Worm (Caenorhabditis elegans) whole organism, young adult: ENCODE data around the gene B0244.6.

Source experiments
- F22D6.2 ChIP-seq: sonication (generic microtip); optimal IDR thresholded peaks from 2 replicates; lab custom pipeline; 2016; ENCODE audit warnings: mild to moderate bottlenecking, missing genetic modification characterization, missing compliant biosample characterization
- F52B5.7 ChIP-seq: sonication (generic microtip); optimal IDR thresholded peaks from 2 replicates; lab custom pipeline; 2016; ENCODE audit warnings: mild to moderate bottlenecking, missing genetic modification characterization, missing compliant biosample characterization
- F57C9.4 ChIP-seq: sonication (generic microtip); optimal IDR thresholded peaks from 2 replicates; lab custom pipeline; 2017; ENCODE audit warnings: mild to moderate bottlenecking, missing genetic modification characterization, missing compliant biosample characterization
- K11D2.4 ChIP-seq: fragments of 200-800 bp; sonication (Bioruptor generic); IDR thresholded peaks from 2 replicates; pipeline ENCODE4 v1.3.6; 2022; ENCODE audit warnings: missing genetic modification reagents, missing genetic modification characterization, missing compliant biosample characterization
- Y53F4B.3 ChIP-seq: fragments of 200-800 bp; sonication (Bioruptor generic); IDR thresholded peaks from 2 replicates; pipeline ENCODE4 v1.3.6; 2022; ENCODE audit warnings: missing genetic modification reagents, missing genetic modification characterization, missing compliant biosample characterization
- ZK185.1 ChIP-seq: sonication (generic microtip); optimal IDR thresholded peaks from 2 replicates; lab custom pipeline; 2016; ENCODE audit warnings: mild to moderate bottlenecking, missing genetic modification characterization, missing compliant biosample characterization; ENCODE audit not compliant: poor library complexity, severe bottlenecking
- akir-1 ChIP-seq: fragments of 200-800 bp; sonication (Bioruptor generic); optimal IDR thresholded peaks from 2 replicates; lab custom pipeline; 2018; ENCODE audit warnings: mild to moderate bottlenecking, missing genetic modification characterization, moderate library complexity, missing compliant biosample characterization
- atf-7 ChIP-seq: sonication (generic microtip); optimal IDR thresholded peaks from 2 replicates; lab custom pipeline; 2017; ENCODE audit warnings: mild to moderate bottlenecking, missing genetic modification characterization, missing compliant biosample characterization
- attf-3 ChIP-seq: fragments of 200-800 bp; sonication (Bioruptor generic); conservative IDR thresholded peaks from 2 replicates; pipeline ENCODE4 v1.3.6; 2022; ENCODE audit warnings: missing genetic modification reagents, missing genetic modification characterization, missing compliant biosample characterization
- attf-6 ChIP-seq: fragments of 200-800 bp; sonication (Bioruptor generic); IDR thresholded peaks from 2 replicates; pipeline ENCODE4 v1.3.6; 2022; ENCODE audit warnings: missing genetic modification reagents, missing genetic modification characterization, missing compliant biosample characterization
- ceh-27 ChIP-seq: fragments of 200-800 bp; sonication (Bioruptor generic); optimal IDR thresholded peaks from 2 replicates; lab custom pipeline; 2018; ENCODE audit warnings: mild to moderate bottlenecking, missing genetic modification characterization, moderate library complexity, missing compliant biosample characterization
- ekl-4 ChIP-seq: fragments of 200-800 bp; sonication (Bioruptor generic); IDR thresholded peaks from 2 replicates; pipeline ENCODE4 v1.3.6; 2022; ENCODE audit warnings: missing genetic modification reagents, missing genetic modification characterization, missing compliant biosample characterization
- him-1 ChIP-seq: sonication (generic microtip); optimal IDR thresholded peaks from 2 replicates; lab custom pipeline; 2016; ENCODE audit warnings: missing genotype, missing genetic modification reagents, missing genetic modification characterization, missing compliant biosample characterization
- hmg-1.2 ChIP-seq: fragments of 200-800 bp; sonication (Bioruptor generic); IDR thresholded peaks from 2 replicates; pipeline ENCODE4 v1.3.6; 2022; ENCODE audit warnings: missing genetic modification reagents, missing genetic modification characterization, missing compliant biosample characterization
- lag-1 ChIP-seq: fragments of 200-800 bp; sonication (Bioruptor generic); IDR thresholded peaks from 2 replicates; pipeline ENCODE4 v1.3.6; 2022; ENCODE audit warnings: missing genetic modification reagents, missing genetic modification characterization, missing compliant biosample characterization
- let-526 ChIP-seq: fragments of 200-800 bp; sonication (Bioruptor generic); IDR thresholded peaks from 2 replicates; pipeline ENCODE4 v1.3.6; 2022; ENCODE audit warnings: missing genetic modification reagents, missing genetic modification characterization, missing compliant biosample characterization
- lir-1 ChIP-seq: fragments of 200-800 bp; sonication (Bioruptor generic); conservative IDR thresholded peaks from 2 replicates; pipeline ENCODE4 v1.3.6; 2022; ENCODE audit warnings: missing genetic modification reagents, missing genetic modification characterization, missing compliant biosample characterization
- madf-6 ChIP-seq: fragments of 200-800 bp; sonication (Bioruptor generic); IDR thresholded peaks from 2 replicates; pipeline ENCODE4 v1.3.6; 2022; ENCODE audit warnings: missing genetic modification reagents, missing genetic modification characterization, missing compliant biosample characterization
- nhr-80 ChIP-seq: sonication (generic microtip); optimal IDR thresholded peaks from 2 replicates; lab custom pipeline; 2016; ENCODE audit warnings: missing genetic modification characterization, missing compliant biosample characterization
- rcor-1 ChIP-seq: fragments of 200-800 bp; sonication (Bioruptor generic); IDR thresholded peaks from 2 replicates; pipeline ENCODE4 v1.3.6; 2022; ENCODE audit warnings: missing genetic modification reagents, missing genetic modification characterization, missing compliant biosample characterization
- rpc-1 ChIP-seq, 2 experiments: fragments of 150-350 bp in 1 of 2; sonication (generic microtip) in 1 of 2; optimal IDR thresholded peaks; 2 replicates each; lab custom pipeline; 2014 to 2018; ENCODE audit warnings: missing biosample characterization in 1 of 2, missing genetic modification characterization in 1 of 2, missing genetic modification reagents in 1 of 2, missing genotype in 1 of 2
- snpc-4 ChIP-seq, 5 experiments: fragments of 150-350 bp in 1 of 5; sonication (generic microtip) in 4 of 5; optimal IDR thresholded peaks; 2 replicates each; lab custom pipeline; 2014 to 2018; ENCODE audit warnings: missing genetic modification characterization in 5 of 5, missing biosample characterization in 3 of 5, antibody characterized with exemption in 2 of 5, mild to moderate bottlenecking in 2 of 5, missing compliant biosample characterization in 2 of 5, missing genotype in 2 of 5, moderate library complexity in 2 of 5, missing genetic modification reagents in 1 of 5
- tlf-1 ChIP-seq: fragments of 200-800 bp; sonication (Bioruptor generic); optimal IDR thresholded peaks from 2 replicates; lab custom pipeline; 2018; ENCODE audit warnings: mild to moderate bottlenecking, missing genetic modification characterization, missing compliant biosample characterization
- ztf-22 ChIP-seq: fragments of 200-800 bp; sonication (Bioruptor generic); optimal IDR thresholded peaks from 2 replicates; lab custom pipeline; 2018; ENCODE audit warnings: mild to moderate bottlenecking, missing genetic modification characterization, moderate library complexity, missing compliant biosample characterization
- ztf-28 ChIP-seq: fragments of 200-800 bp; sonication (Bioruptor generic); IDR thresholded peaks from 2 replicates; pipeline ENCODE4 v1.3.6; 2022; ENCODE audit warnings: missing genetic modification reagents, missing genetic modification characterization, missing compliant biosample characterization

Gene B0244.6

ce11 chrIII:5730980-5731636 is 6.7 kb upstream of the B0244.6 start, which contains the start of the genes B0244.9 and B0244.7:
Gene B0244.9 (minus strand): TSS chrIII:5731030.
Gene B0244.7 (plus strand): TSS chrIII:5731501.
- TF ChIP-seq nhr-80 (tag; lab: Kevin White, UChicago): peak; percentile 16
- TF ChIP-seq ztf-28: no peak

ce11 chrIII:5732925-5733324 is 4.9 kb upstream of the B0244.6 start, which contains the start of gene B0244.17:
Gene B0244.17 (plus strand): TSS chrIII:5733225.
- peak; percentile 0 for TF ChIP-seq nhr-80 (tag; lab: Kevin White, UChicago)
- TF ChIP-seq F22D6.2 (tag; lab: Kevin White, UChicago): no peak

- TF ChIP-seq ceh-27 (GFP tag; lab: Kevin White, UChicago) (no peak), snpc-4 (GFP tag; optimal IDR thresholded peaks at IDR 0.05; lab: Kevin White, UChicago) (no peak), snpc-4 (tag; optimal IDR thresholded peaks at IDR 0.05; lab: Kevin White, UChicago) (peak in 2 of 4 experiments; percentile 45 to 66)
Measured at ce11 chrIII:5734328-5734727, 3.5 kb upstream of the B0244.6 start.

DNA sequence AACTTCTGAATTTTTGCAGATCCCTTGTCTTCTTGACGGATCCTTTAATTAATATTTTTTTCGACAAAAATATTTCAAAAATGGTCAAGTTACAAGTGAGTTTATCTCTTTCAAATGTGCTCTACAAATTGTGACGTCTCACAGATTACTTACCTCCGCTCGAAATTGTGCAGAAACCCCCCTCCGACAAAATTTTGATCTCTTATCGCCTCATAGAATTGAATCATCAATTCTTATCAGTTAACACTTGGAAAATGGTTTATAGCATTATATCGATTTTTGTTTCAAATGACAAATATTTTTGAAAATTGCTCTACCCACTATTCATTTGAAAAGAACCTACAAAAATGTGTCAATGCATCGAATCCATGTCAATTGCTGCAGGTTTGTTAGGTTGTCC is 2.9 kb upstream of the B0244.6 start, which contains the start of gene B0244.10:
Gene B0244.10 (plus strand): TSS at position 254 of the 400 bp plus-strand sequence.
- TF ChIP-seq nhr-80 (tag; lab: Kevin White, UChicago): peak; percentile 49
- TF ChIP-seq atf-7 (tag; lab: Kevin White, UChicago): no peak
- no peak for TF ChIP-seq Y53F4B.3 (GFP tag; lab: Robert Waterston, UW)

- no peak for TF ChIP-seq ekl-4
- TF ChIP-seq, all 124 proteins: peak for 0
Measured at ce11 chrIII:5740666-5741065, 2.9 kb downstream of the B0244.6 start, which contains the start of gene B0244.16. Gene B0244.16 (plus strand): TSS chrIII:5740966.

DNA sequence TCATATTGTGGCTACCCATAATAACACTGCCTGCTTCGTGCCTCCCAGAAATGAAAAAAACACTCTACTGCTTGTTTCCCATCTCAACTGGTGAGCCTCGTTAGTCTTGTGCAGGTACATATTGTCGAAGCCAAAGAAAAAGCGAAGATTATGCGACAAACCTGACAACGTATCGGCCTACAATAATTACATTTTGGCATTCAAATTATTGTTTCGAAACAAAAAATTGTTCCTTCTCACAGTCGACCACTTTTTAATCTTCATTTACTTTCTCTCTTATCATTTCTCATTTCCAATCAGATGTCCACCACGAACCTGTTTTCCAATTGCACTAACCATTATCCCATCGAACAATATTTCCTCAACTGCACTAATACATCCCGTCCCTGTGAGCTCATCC is 5.3 kb downstream of the B0244.6 start, which contains the start of gene B0244.15:
Gene B0244.15 (plus strand): TSS at position 301 of the 400 bp plus-strand sequence.
- TF ChIP-seq him-1 (tag; lab: Kevin White, UChicago): no peak
- no peak for TF ChIP-seq F52B5.7
- no peak for TF ChIP-seq lag-1 (GFP tag; lab: Robert Waterston, UW)
- no peak for TF ChIP-seq tlf-1 (GFP tag; lab: Kevin White, UChicago)
- no peak for TF ChIP-seq let-526 (GFP tag; lab: Robert Waterston, UW)
- TF ChIP-seq ztf-22 (GFP tag; lab: Kevin White, UChicago): no peak
- TF ChIP-seq ekl-4: no peak
- no peak for TF ChIP-seq atf-7 (tag; lab: Kevin White, UChicago)
- no peak for TF ChIP-seq K11D2.4
- TF ChIP-seq lir-1 (GFP tag; lab: Robert Waterston, UW): no peak
- no peak for TF ChIP-seq attf-6 (GFP tag; lab: Robert Waterston, UW)
- no peak for TF ChIP-seq akir-1 (GFP tag; lab: Kevin White, UChicago)
- TF ChIP-seq rpc-1 (optimal IDR thresholded peaks at IDR 0.05; lab: Kevin White, UChicago): no peak
- no peak for TF ChIP-seq rpc-1 (tag; optimal IDR thresholded peaks at IDR 0.05; lab: Kevin White, UChicago)
- TF ChIP-seq hmg-1.2 (GFP tag; lab: Robert Waterston, UW): no peak
- no peak for TF ChIP-seq attf-3 (GFP tag; lab: Robert Waterston, UW)
- no peak for TF ChIP-seq rcor-1 (GFP tag; lab: Robert Waterston, UW)
- TF ChIP-seq ZK185.1 (tag; lab: Kevin White, UChicago): no peak
- TF ChIP-seq madf-6 (GFP tag; lab: Robert Waterston, UW): no peak
- TF ChIP-seq F57C9.4 (tag; lab: Kevin White, UChicago): no peak
